Worm (Caenorhabditis elegans): Measurements from ENCODE around the gene F41E6.5.

- TF ChIP-seq flt-1 (GFP tag; IDR thresholded peaks at IDR 0.05) = no peak
- TF ChIP-seq cog-1 (tag; optimal IDR thresholded peaks at IDR 0.05) = no peak
- no peak for TF ChIP-seq T22C8.4 (GFP tag; IDR thresholded peaks at IDR 0.05)
- TF ChIP-seq tab-1 (GFP tag; IDR thresholded peaks at IDR 0.05) = no peak
These were observed 22.3 kb upstream of the F41E6.5 start, which contains the start of gene C10B5.1 for ce11 chrV:8580961-8581360.

Data from whole organism, midembryonic.